Worm (Caenorhabditis elegans): ENCODE data around the gene Y56A3A.2.

DNA sequence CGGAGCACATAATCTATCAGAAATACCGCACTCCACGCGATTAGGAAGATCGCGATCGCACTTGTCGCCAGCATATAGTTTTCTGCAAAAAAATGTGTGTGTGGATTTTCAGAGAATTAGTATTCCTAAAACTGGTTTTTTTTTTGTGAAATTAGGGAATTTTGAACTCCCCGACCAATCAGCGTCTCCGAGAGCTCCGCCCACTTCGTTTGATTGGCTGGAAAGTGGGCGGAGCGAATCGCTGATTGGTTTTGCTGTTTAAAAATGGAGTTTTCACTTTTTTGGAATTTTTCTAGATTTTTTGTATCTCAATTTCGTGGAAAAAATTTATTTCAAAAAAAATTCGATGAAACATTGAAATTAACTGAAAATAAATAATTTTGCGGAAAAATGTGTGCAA lies 926 bp downstream of the Y56A3A.2 start:
- TF ChIP-seq dao-5 (tag; optimal IDR thresholded peaks at IDR 0.05) (no peak), him-1 (tag; optimal IDR thresholded peaks at IDR 0.05) (no peak), W03F9.2 (tag; optimal IDR thresholded peaks at IDR 0.05) (no peak)
